Fruit fly (Drosophila melanogaster) whole organism, larva: ENCODE measurements around the gene Atg17.

Experiments
- noc ChIP-seq: fragments of 200-800 bp; sonication (Bioruptor generic); optimal IDR thresholded peaks from 3 replicates; lab custom pipeline; 2019; ENCODE audit warnings: missing biosample characterization, mild to moderate bottlenecking, missing genetic modification characterization, moderate library complexity

The Atg17 gene

dm6 chr3R:5668928-5669739 is at the start of gene Atg17, which contains the start of gene Xe7:
Atg17 (plus strand) TSS chr3R:5669713.
Xe7 (minus strand) TSS chr3R:5669334.
- TF ChIP-seq noc (tag; lab: Kevin White, UChicago): peak; percentile 90

- peak; percentile 76 for TF ChIP-seq noc (tag; lab: Kevin White, UChicago)
Observed at dm6 chr3R:5620387-5620956, 49.0 kb upstream of the Atg17 start.

- TF ChIP-seq noc (tag; lab: Kevin White, UChicago): no peak
Observed at dm6 chr3R:5621714-5622405, 47.7 kb upstream of the Atg17 start.

dm6 chr3R:5622406-5622752 is 47.1 kb upstream of the Atg17 start:
- TF ChIP-seq noc (tag; lab: Kevin White, UChicago): no peak

- TF ChIP-seq noc (tag; lab: Kevin White, UChicago): peak; percentile 46
Observed at dm6 chr3R:5622985-5623630, 46.4 kb upstream of the Atg17 start.

- TF ChIP-seq noc (tag; lab: Kevin White, UChicago): peak; percentile 80
Observed at dm6 chr3R:5624115-5624878, 45.2 kb upstream of the Atg17 start, which contains the start of the genes Dph4, Spec2 and RpL13A. Dph4 (minus strand) TSS chr3R:5624125. Spec2 (minus strand) TSS chr3R:5624125. RpL13A (plus strand) TSS chr3R:5624474.

- no peak for TF ChIP-seq noc (tag; lab: Kevin White, UChicago)
Observed at dm6 chr3R:5627552-5627951, 42.0 kb upstream of the Atg17 start, which contains the start of gene CG31551. CG31551 (plus strand) TSS chr3R:5627852.

dm6 chr3R:5632182-5632581 is 37.3 kb upstream of the Atg17 start, which contains the start of gene CG31549:
CG31549 (plus strand) TSS chr3R:5632192.
- TF ChIP-seq noc (tag; lab: Kevin White, UChicago): no peak

dm6 chr3R:5633437-5633836 is 36.1 kb upstream of the Atg17 start, which contains the start of gene CG12171:
CG12171 (plus strand) TSS chr3R:5633627.
- peak; percentile 18 for TF ChIP-seq noc (tag; lab: Kevin White, UChicago)

dm6 chr3R:5635524-5635923 is 34.0 kb upstream of the Atg17 start, which contains the start of gene CG31546:
CG31546 (minus strand) TSS chr3R:5635624.
- no peak for TF ChIP-seq noc (tag; lab: Kevin White, UChicago)

dm6 chr3R:5636519-5637430 is 32.7 kb upstream of the Atg17 start, which contains the start of the genes CG31548 and CG12170:
CG31548 (minus strand) TSS chr3R:5636852.
CG12170 (plus strand) TSS chr3R:5637234.
- TF ChIP-seq noc (tag; lab: Kevin White, UChicago): peak; percentile 7

dm6 chr3R:5643421-5643820 is 26.1 kb upstream of the Atg17 start:
- TF ChIP-seq noc (tag; lab: Kevin White, UChicago): no peak
